Worm (Caenorhabditis elegans): ENCODE results near the gene T19C3.3.

T19C3.3 gene

ce11 chrIII:640198-640803 is 26.0 kb upstream of the T19C3.3 start, which contains the start of the genes tag-266 and tag-267 (continued):
- peak; percentile 87 for TF ChIP-seq C16A3.4 (tag; optimal IDR thresholded peaks at IDR 0.05)
- peak; percentile 56 for TF ChIP-seq C04F5.9 (tag; optimal IDR thresholded peaks at IDR 0.05)
- peak; percentile 40 for TF ChIP-seq ceh-63 (GFP tag; optimal IDR thresholded peaks at IDR 0.05)
- peak; percentile 19 for TF ChIP-seq lin-13 (GFP tag; optimal IDR thresholded peaks at IDR 0.05)
- no peak for TF ChIP-seq lir-3 (tag; optimal IDR thresholded peaks at IDR 0.05; ENCODE audit: poor library complexity)
- no peak for TF ChIP-seq nhr-12 (tag; optimal IDR thresholded peaks at IDR 0.05)
- no peak for TF ChIP-seq aha-1 (tag; optimal IDR thresholded peaks at IDR 0.05)
- TF ChIP-seq mep-1 (tag; optimal IDR thresholded peaks at IDR 0.05) = peak; percentile 77
- peak; percentile 81 for TF ChIP-seq snu-23 (GFP tag; optimal IDR thresholded peaks at IDR 0.05)
- no peak for TF ChIP-seq unc-62 (GFP tag; optimal IDR thresholded peaks at IDR 0.05)
- peak; percentile 87 for TF ChIP-seq nhr-71 (tag; optimal IDR thresholded peaks at IDR 0.05)
- peak; percentile 65 for TF ChIP-seq nhr-20 (tag; optimal IDR thresholded peaks at IDR 0.05)
- TF ChIP-seq nhr-84 (tag; optimal IDR thresholded peaks at IDR 0.05) = no peak
- TF ChIP-seq ztf-4 (tag; optimal IDR thresholded peaks at IDR 0.05) = no peak
- TF ChIP-seq nhr-85 (tag) = peak; percentile 86
- no peak for TF ChIP-seq zip-4 (GFP tag; optimal IDR thresholded peaks at IDR 0.05)
- no peak for TF ChIP-seq hlh-17 (GFP tag; optimal IDR thresholded peaks at IDR 0.05; ENCODE audit: borderline replicate concordance)
- peak; percentile 33 for TF ChIP-seq F16B12.6 (tag; optimal IDR thresholded peaks at IDR 0.05)
- TF ChIP-seq snpc-4 (tag; optimal IDR thresholded peaks at IDR 0.05) = peak; percentile 48
- no peak for TF ChIP-seq ama-1 (optimal IDR thresholded peaks at IDR 0.05)
- TF ChIP-seq blmp-1 (tag; optimal IDR thresholded peaks at IDR 0.05) = peak; percentile 18
- TF ChIP-seq pag-3 (tag; optimal IDR thresholded peaks at IDR 0.05; ENCODE audit: borderline replicate concordance, insufficient read depth) = no peak
- TF ChIP-seq xbp-1 (tag; optimal IDR thresholded peaks at IDR 0.05) = peak; percentile 70
- TF ChIP-seq skn-1 (tag; optimal IDR thresholded peaks at IDR 0.05) = peak; percentile 27
- peak; percentile 25 for TF ChIP-seq elt-2 (tag; optimal IDR thresholded peaks at IDR 0.05)
- TF ChIP-seq swsn-7 (tag; optimal IDR thresholded peaks at IDR 0.05) = peak; percentile 70
- TF ChIP-seq ceh-8 (GFP tag; optimal IDR thresholded peaks at IDR 0.05) = peak; percentile 13
- TF ChIP-seq ces-1 (GFP tag; optimal IDR thresholded peaks at IDR 0.05) = no peak
- TF ChIP-seq pax-3 (tag; optimal IDR thresholded peaks at IDR 0.05) = peak; percentile 92
- no peak for TF ChIP-seq hpl-2 (GFP tag; optimal IDR thresholded peaks at IDR 0.05)
- peak; percentile 59 for TF ChIP-seq nhr-77 (tag; optimal IDR thresholded peaks at IDR 0.05)
- peak; percentile 41; the same call in 1 of the 2 replicates for TF ChIP-seq mab-9 (GFP tag; IDR thresholded peaks at IDR 0.05)
- TF ChIP-seq tlp-1 (tag; optimal IDR thresholded peaks at IDR 0.05) = no peak
- TF ChIP-seq lin-15B (tag; optimal IDR thresholded peaks at IDR 0.05) = peak; percentile 40
- TF ChIP-seq vab-15 (tag; optimal IDR thresholded peaks at IDR 0.05) = no peak
- peak; percentile 47 for TF ChIP-seq unc-86 (tag; optimal IDR thresholded peaks at IDR 0.05)
- no peak for TF ChIP-seq sup-37 (GFP tag; optimal IDR thresholded peaks at IDR 0.05)
- peak; percentile 67 for TF ChIP-seq egl-13 (tag; optimal IDR thresholded peaks at IDR 0.05)
- TF ChIP-seq unc-30 (tag; optimal IDR thresholded peaks at IDR 0.05) = no peak
- no peak for TF ChIP-seq grh-1 (GFP tag; IDR thresholded peaks at IDR 0.05)
- TF ChIP-seq dpl-1 (GFP tag; optimal IDR thresholded peaks at IDR 0.05) = peak; percentile 28 to 66 (median 54)
- peak; percentile 20 for TF ChIP-seq jun-1 (tag; optimal IDR thresholded peaks at IDR 0.05)
- TF ChIP-seq aly-2 (tag; optimal IDR thresholded peaks at IDR 0.05) = peak; percentile 49
- TF ChIP-seq rnt-1 (tag; optimal IDR thresholded peaks at IDR 0.05) = peak; percentile 76
- TF ChIP-seq lin-14 (GFP tag; optimal IDR thresholded peaks at IDR 0.05) = peak; percentile 91
- peak; percentile 43 for TF ChIP-seq sox-4 (tag; optimal IDR thresholded peaks at IDR 0.05)
- peak in 1 of 2 experiments; percentile 76 for TF ChIP-seq ztf-11 (tag; optimal IDR thresholded peaks at IDR 0.05)
- no peak for TF ChIP-seq pqm-1 (tag; optimal IDR thresholded peaks at IDR 0.05)
- TF ChIP-seq sptf-1 (tag; optimal IDR thresholded peaks at IDR 0.05) = no peak
- TF ChIP-seq alr-1 (tag; optimal IDR thresholded peaks at IDR 0.05; ENCODE audit: borderline replicate concordance) = no peak
- peak; percentile 34 for TF ChIP-seq zag-1 (tag; optimal IDR thresholded peaks at IDR 0.05)
- peak; percentile 66 for TF ChIP-seq ceh-90 (tag; optimal IDR thresholded peaks at IDR 0.05)
- TF ChIP-seq nhr-28 (tag; optimal IDR thresholded peaks at IDR 0.05) = no peak
